Fruit fly (Drosophila melanogaster): ENCODE data around the gene CG17477.

The CG17477 gene

DNA sequence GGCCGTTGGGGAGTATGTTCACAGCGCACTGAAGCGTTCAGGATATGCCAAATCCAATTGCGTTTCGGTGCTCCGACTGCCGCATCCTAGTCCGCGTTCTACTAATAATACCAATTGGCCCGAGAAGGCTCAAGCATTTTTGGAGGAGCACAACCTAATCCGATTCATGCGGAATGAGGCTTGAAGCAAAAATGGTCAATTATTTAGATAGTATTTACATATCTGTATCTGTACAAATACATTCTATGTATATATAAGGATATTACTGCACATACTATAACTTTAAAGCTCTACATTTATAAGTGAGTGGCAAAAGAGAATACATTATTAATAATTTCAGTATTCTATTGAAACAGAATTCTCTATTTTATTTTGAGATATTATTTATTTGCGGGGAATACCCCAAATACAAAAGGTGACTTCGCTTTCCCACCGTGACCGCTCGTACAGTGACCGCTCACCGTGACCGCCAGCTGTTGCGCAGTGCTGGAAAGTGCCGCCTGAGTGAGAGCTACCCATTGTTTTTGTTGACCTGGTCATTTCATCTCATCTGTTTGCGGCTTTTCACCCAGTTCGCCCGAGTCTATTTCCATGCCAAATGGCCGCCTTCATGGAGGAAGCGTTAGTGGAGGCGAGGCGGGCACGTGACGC lies 24.8 kb upstream of the CG17477 start, which contains the start of gene CG5292 (continued):
- TF ChIP-seq vfl (GFP tag; optimal IDR thresholded peaks at IDR 0.05) (peak; percentile 16), gfzf (GFP tag; optimal IDR thresholded peaks at IDR 0.05) (no peak), vvl (GFP tag; IDR thresholded peaks at IDR 0.05) (peak; percentile 81), Hr3 (GFP tag; optimal IDR thresholded peaks at IDR 0.05) (peak; percentile 46), scrt (GFP tag; optimal IDR thresholded peaks at IDR 0.05) (peak; percentile 61), Trl (optimal IDR thresholded peaks at IDR 0.05) (no peak), Trl (GFP tag; optimal IDR thresholded peaks at IDR 0.05) (peak; percentile 17), CG32772 (GFP tag; IDR thresholded peaks at IDR 0.05) (0 out of 2 replicates have a peak, but pooled peaks have one; percentile 10), CG11695 (GFP tag; IDR thresholded peaks at IDR 0.05) (0 out of 3 replicates have a peak, but pooled peaks have one; percentile 33), CG30403 (GFP tag; optimal IDR thresholded peaks at IDR 0.05) (peak; percentile 59), CG11398 (GFP tag; optimal IDR thresholded peaks at IDR 0.05) (no peak), Ravus (GFP tag; IDR thresholded peaks at IDR 0.05) (no peak), CG3847 (GFP tag; IDR thresholded peaks at IDR 0.05) (peak; percentile 82), tin (GFP tag; optimal IDR thresholded peaks at IDR 0.05) (peak; percentile 48), Hr51 (GFP tag; optimal IDR thresholded peaks at IDR 0.05) (peak; percentile 44 to 59), Aef1 (GFP tag; IDR thresholded peaks at IDR 0.05) (peak; percentile 56), ken (GFP tag; IDR thresholded peaks at IDR 0.05) (0 out of 3 replicates have a peak, but pooled peaks have one; percentile 36), Bdp1 (GFP tag; optimal IDR thresholded peaks at IDR 0.05) (peak; percentile 9), Meics (GFP tag; optimal IDR thresholded peaks at IDR 0.05) (peak; percentile 58), CG33213 (GFP tag; optimal IDR thresholded peaks at IDR 0.05) (no peak), CG6654 (GFP tag; optimal IDR thresholded peaks at IDR 0.05) (no peak), CG13424 (tag; optimal IDR thresholded peaks at IDR 0.05) (peak; percentile 66), CG5953 (GFP tag; IDR thresholded peaks at IDR 0.05) (0 out of 2 replicates have a peak, but pooled peaks have one; percentile 28), CG12942 (GFP tag; optimal IDR thresholded peaks at IDR 0.05) (peak; percentile 52), pan (optimal IDR thresholded peaks at IDR 0.05) (no peak), pan (GFP tag; optimal IDR thresholded peaks at IDR 0.05 in 1 of 2, IDR thresholded peaks at IDR 0.05 in 1 of 2) (peak in 1 of 2 experiments; percentile 52), CG30020 (tag; optimal IDR thresholded peaks at IDR 0.05) (no peak), mam (GFP tag; optimal IDR thresholded peaks at IDR 0.05) (peak; percentile 47), CG4424 (GFP tag; optimal IDR thresholded peaks at IDR 0.05) (peak; percentile 53), CG32532 (GFP tag; IDR thresholded peaks at IDR 0.05) (peak; percentile 80), sim (GFP tag; IDR thresholded peaks at IDR 0.05) (no peak), CG2116 (GFP tag; optimal IDR thresholded peaks at IDR 0.05) (peak; percentile 49), CG17829 (tag; optimal IDR thresholded peaks at IDR 0.05) (peak; percentile 67), HmgZ (tag; optimal IDR thresholded peaks at IDR 0.05) (peak; percentile 76), CTCF (GFP tag; optimal IDR thresholded peaks at IDR 0.05) (no peak), Kr (GFP tag; optimal IDR thresholded peaks at IDR 0.05) (no peak), CG15514 (GFP tag; optimal IDR thresholded peaks at IDR 0.05) (peak; percentile 37), tup (GFP tag; optimal IDR thresholded peaks at IDR 0.05) (peak; percentile 32), CG10654 (GFP tag; optimal IDR thresholded peaks at IDR 0.05) (no peak), disco-r (GFP tag; optimal IDR thresholded peaks at IDR 0.05) (peak; percentile 20), C15 (GFP tag; IDR thresholded peaks at IDR 0.05) (0 out of 3 replicates have a peak, but pooled peaks have one; percentile 21), bcd (GFP tag; optimal IDR thresholded peaks at IDR 0.05) (peak; percentile 45), ssp (GFP tag; IDR thresholded peaks at IDR 0.05) (0 out of 2 replicates have a peak, but pooled peaks have one; percentile 22), Hr39 (optimal IDR thresholded peaks at IDR 0.05) (no peak), CG18599 (GFP tag; optimal IDR thresholded peaks at IDR 0.05) (peak; percentile 59), crp (GFP tag; optimal IDR thresholded peaks at IDR 0.05) (peak; percentile 89 to 98), Camta (GFP tag; optimal IDR thresholded peaks at IDR 0.05) (peak; percentile 22), CG31441 (GFP tag; IDR thresholded peaks at IDR 0.05) (peak; percentile 95), CrebB (tag; optimal IDR thresholded peaks at IDR 0.05) (peak; percentile 19), TFAM (GFP tag; optimal IDR thresholded peaks at IDR 0.05) (no peak), nerfin-2 (GFP tag; IDR thresholded peaks at IDR 0.05; ENCODE audit: partially characterized antibody) (no peak)

Data from whole organism, embryonic.